Worm (Caenorhabditis elegans): ENCODE measurements around the gene Y41D4B.15.

Gene Y41D4B.15

DNA sequence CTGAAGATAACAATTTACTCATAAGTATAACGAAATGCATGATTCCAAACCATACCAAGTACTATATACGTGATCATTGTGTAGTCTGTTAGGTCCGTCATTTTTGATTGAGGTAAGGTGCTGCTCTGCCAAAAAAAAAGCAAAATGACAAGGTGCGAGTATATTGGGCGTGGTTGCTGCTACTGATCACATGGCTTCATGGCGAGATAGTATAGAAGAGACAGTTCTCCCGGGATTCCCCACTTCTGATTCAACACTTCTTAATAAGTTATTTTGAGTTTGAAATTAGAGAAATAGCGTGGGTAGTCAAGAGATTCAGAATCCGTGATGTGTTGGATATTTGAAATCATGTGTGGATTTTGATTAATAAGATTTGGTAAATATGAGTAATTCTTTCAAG is 42.7 kb upstream of the Y41D4B.15 start, which contains the start of gene K03H6.4:
K03H6.4 (minus strand) TSS at position 101 of the 400 bp plus-strand sequence.
- TF ChIP-seq pax-1 (tag; optimal IDR thresholded peaks at IDR 0.05) (no peak), mec-3 (tag; optimal IDR thresholded peaks at IDR 0.05; ENCODE audit: borderline replicate concordance) (no peak), ceh-34 (tag; optimal IDR thresholded peaks at IDR 0.05) (no peak), K09A11.1 (tag; optimal IDR thresholded peaks at IDR 0.05; ENCODE audit: insufficient read depth) (no peak), unc-55 (GFP tag; optimal IDR thresholded peaks at IDR 0.05) (no peak), nhr-232 (tag; optimal IDR thresholded peaks at IDR 0.05) (no peak), pat-9 (tag; optimal IDR thresholded peaks at IDR 0.05) (no peak), nfya-1 (tag; optimal IDR thresholded peaks at IDR 0.05) (no peak)

DNA sequence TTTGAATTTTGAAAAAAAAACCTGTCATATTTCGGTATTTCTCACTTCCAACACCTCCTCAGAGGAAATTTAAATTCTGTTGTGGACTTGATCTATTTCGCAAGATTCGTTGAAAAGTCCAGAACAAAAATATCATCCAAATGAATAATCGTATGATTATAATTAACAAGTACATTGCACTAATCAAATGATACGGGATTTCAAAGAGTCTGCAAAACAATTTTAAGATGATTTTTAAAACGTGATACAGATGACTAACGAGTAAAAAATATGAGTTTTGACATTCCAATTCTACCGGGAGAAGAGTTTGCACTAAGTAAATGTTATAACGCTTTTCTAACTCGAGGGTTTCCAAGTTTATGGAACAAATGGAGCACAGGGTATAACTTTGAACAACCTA is 41.5 kb upstream of the Y41D4B.15 start:
- TF ChIP-seq eyg-1 (tag; optimal IDR thresholded peaks at IDR 0.05), result no peak
- no peak for TF ChIP-seq ceh-14 (tag; optimal IDR thresholded peaks at IDR 0.05)
- no peak for TF ChIP-seq ama-1 (optimal IDR thresholded peaks at IDR 0.05)
- TF ChIP-seq nfya-1 (tag; optimal IDR thresholded peaks at IDR 0.05), result no peak
- no peak for TF ChIP-seq hlh-30 (tag; optimal IDR thresholded peaks at IDR 0.05; ENCODE audit: insufficient read depth)
- no peak for TF ChIP-seq unc-42 (tag; optimal IDR thresholded peaks at IDR 0.05)
- no peak for TF ChIP-seq hlh-13 (GFP tag; optimal IDR thresholded peaks at IDR 0.05)
- no peak for TF ChIP-seq lim-6 (tag; optimal IDR thresholded peaks at IDR 0.05)
- no peak for TF ChIP-seq ahr-1 (tag; optimal IDR thresholded peaks at IDR 0.05)
- TF ChIP-seq ceh-24 (tag; optimal IDR thresholded peaks at IDR 0.05), result no peak
- no peak for TF ChIP-seq pqm-1 (tag; optimal IDR thresholded peaks at IDR 0.05)
- TF ChIP-seq ceh-19 (GFP tag; optimal IDR thresholded peaks at IDR 0.05), result no peak
- TF ChIP-seq C38D4.7 (GFP tag; optimal IDR thresholded peaks at IDR 0.05), result no peak
- TF ChIP-seq sox-2 (GFP tag; IDR thresholded peaks at IDR 0.05), result no peak
- no peak for TF ChIP-seq sdc-2 (tag; optimal IDR thresholded peaks at IDR 0.05)
- TF ChIP-seq hlh-6 (tag; optimal IDR thresholded peaks at IDR 0.05), result no peak

DNA sequence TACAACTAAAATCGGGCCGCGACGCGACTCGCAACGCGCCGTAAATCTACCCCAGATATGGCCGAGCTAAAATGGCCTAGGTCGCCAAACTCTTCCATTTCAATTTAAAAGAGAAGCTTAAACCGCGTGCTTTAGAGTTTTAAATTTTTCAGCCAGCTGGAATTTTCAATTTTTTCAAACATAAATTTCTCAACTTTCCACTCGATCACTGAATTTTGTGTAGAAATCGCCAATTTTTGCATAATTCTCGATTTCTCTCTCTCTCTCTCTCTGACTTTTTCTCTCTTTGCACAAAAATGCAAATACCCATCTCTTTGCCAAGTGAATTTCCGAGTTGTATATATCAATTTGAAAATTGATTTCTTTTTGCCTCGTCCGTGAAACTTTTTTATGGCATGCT is 40.5 kb upstream of the Y41D4B.15 start, which contains the start of gene K03H6.1:
K03H6.1 (plus strand) TSS at position 301 of the 400 bp plus-strand sequence.
- no peak for TF ChIP-seq ets-4 (tag; optimal IDR thresholded peaks at IDR 0.05)
- TF ChIP-seq gmeb-2 (tag; optimal IDR thresholded peaks at IDR 0.05), result no peak
- TF ChIP-seq unc-86 (tag; optimal IDR thresholded peaks at IDR 0.05), result no peak

DNA sequence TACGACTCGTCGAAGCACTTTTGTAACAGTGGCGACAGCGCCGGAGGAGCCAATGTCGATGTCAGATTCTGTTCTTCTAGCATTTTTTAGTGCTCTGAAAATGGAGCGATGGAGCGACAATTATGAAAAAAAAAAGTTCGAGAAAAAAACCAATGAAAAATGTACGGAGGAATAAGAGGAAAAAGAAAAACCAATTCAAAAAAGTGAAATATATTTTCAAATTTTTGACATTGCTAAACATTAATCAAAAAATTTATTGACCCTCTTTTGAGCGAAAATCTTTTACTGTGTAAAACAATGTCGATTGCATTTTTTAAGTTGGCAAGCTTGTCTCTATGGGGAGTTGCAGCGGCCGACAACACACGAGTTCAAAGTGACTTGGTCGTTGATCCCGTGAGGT is 27.6 kb upstream of the Y41D4B.15 start, which contains the start of gene K03H6.5:
K03H6.5 (minus strand) TSS at position 101 of the 400 bp plus-strand sequence.
- TF ChIP-seq ref-2 (tag; optimal IDR thresholded peaks at IDR 0.05) (no peak), npax-4 (tag; optimal IDR thresholded peaks at IDR 0.05) (no peak), unc-3 (GFP tag; conservative IDR thresholded peaks at IDR 0.05) (no peak), unc-3 (tag; optimal IDR thresholded peaks at IDR 0.05) (no peak), ceh-19 (GFP tag; optimal IDR thresholded peaks at IDR 0.05) (no peak), nhr-232 (tag; optimal IDR thresholded peaks at IDR 0.05) (no peak)

DNA sequence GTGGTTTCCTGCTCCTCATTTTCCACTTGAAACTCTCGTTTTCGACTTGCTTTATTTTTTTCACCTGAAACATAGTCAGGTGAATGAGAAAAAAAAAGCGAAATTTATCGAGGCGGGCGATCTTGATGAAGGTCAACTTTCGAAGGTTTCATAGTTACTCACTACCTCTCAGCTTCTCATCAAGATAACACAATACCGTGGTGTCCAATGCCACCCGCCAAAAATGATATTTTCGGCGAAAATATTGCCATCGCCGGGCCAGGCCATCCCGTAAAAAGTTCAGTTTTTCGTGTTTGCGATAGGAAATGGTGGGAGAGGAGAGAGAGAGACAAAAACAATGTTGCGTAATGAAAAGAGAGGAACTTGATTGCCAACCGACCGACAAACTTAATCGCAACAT is 16.8 kb upstream of the Y41D4B.15 start:
- no peak for TF ChIP-seq K09A11.1 (tag; optimal IDR thresholded peaks at IDR 0.05; ENCODE audit: insufficient read depth)
- no peak for TF ChIP-seq ref-2 (tag; optimal IDR thresholded peaks at IDR 0.05)
- TF ChIP-seq ceh-14 (tag; optimal IDR thresholded peaks at IDR 0.05), result no peak
- no peak for TF ChIP-seq ceh-22 (tag; optimal IDR thresholded peaks at IDR 0.05)
- no peak for TF ChIP-seq lin-11 (tag; optimal IDR thresholded peaks at IDR 0.05)
- no peak for TF ChIP-seq mec-3 (tag; optimal IDR thresholded peaks at IDR 0.05; ENCODE audit: borderline replicate concordance)
- no peak for TF ChIP-seq ceh-31 (tag; optimal IDR thresholded peaks at IDR 0.05)
- TF ChIP-seq sox-4 (tag; optimal IDR thresholded peaks at IDR 0.05), result no peak
- TF ChIP-seq nhr-232 (tag; optimal IDR thresholded peaks at IDR 0.05), result no peak
